Worm (Caenorhabditis elegans): Measurements from ENCODE around the gene Y39A1A.3.

Y39A1A.3 gene

ce11 chrIII:10632590-10633402 lies 36.5 kb upstream of the Y39A1A.3 start, which contains the start of gene Y39A1A.10 (continued):
- TF ChIP-seq snu-23 (GFP tag; optimal IDR thresholded peaks at IDR 0.05) (peak; percentile 24), C04F5.9 (tag; optimal IDR thresholded peaks at IDR 0.05) (no peak), unc-86 (tag; optimal IDR thresholded peaks at IDR 0.05) (no peak), nhr-84 (tag; optimal IDR thresholded peaks at IDR 0.05) (no peak), unc-130 (tag; optimal IDR thresholded peaks at IDR 0.05) (no peak), nhr-12 (tag; optimal IDR thresholded peaks at IDR 0.05) (no peak), lin-14 (GFP tag; optimal IDR thresholded peaks at IDR 0.05) (peak; percentile 72), pag-3 (tag; optimal IDR thresholded peaks at IDR 0.05; ENCODE audit: borderline replicate concordance, insufficient read depth) (no peak), fkh-10 (GFP tag; optimal IDR thresholded peaks at IDR 0.05) (no peak), tlp-1 (tag; optimal IDR thresholded peaks at IDR 0.05) (no peak), vab-15 (tag; optimal IDR thresholded peaks at IDR 0.05) (no peak), nhr-28 (tag; optimal IDR thresholded peaks at IDR 0.05) (no peak), irx-1 (tag; optimal IDR thresholded peaks at IDR 0.05) (no peak), ztf-4 (tag; optimal IDR thresholded peaks at IDR 0.05) (peak; percentile 24), ces-1 (GFP tag; optimal IDR thresholded peaks at IDR 0.05) (no peak), efl-3 (GFP tag; optimal IDR thresholded peaks at IDR 0.05) (no peak), nhr-20 (tag; optimal IDR thresholded peaks at IDR 0.05) (peak; percentile 9), dpl-1 (GFP tag; optimal IDR thresholded peaks at IDR 0.05) (no peak), elt-2 (tag; optimal IDR thresholded peaks at IDR 0.05) (no peak), hpl-2 (GFP tag; optimal IDR thresholded peaks at IDR 0.05) (no peak), hlh-4 (tag; optimal IDR thresholded peaks at IDR 0.05) (no peak), ztf-11 (tag; optimal IDR thresholded peaks at IDR 0.05) (no peak), egl-13 (tag; optimal IDR thresholded peaks at IDR 0.05) (no peak), lir-3 (tag; optimal IDR thresholded peaks at IDR 0.05; ENCODE audit: poor library complexity) (no peak), jun-1 (tag; optimal IDR thresholded peaks at IDR 0.05) (peak; percentile 26), isw-1 (GFP tag; IDR thresholded peaks at IDR 0.05) (no peak), ceh-8 (GFP tag; optimal IDR thresholded peaks at IDR 0.05) (peak; percentile 89), snpc-4 (tag; optimal IDR thresholded peaks at IDR 0.05) (no peak), zag-1 (tag; optimal IDR thresholded peaks at IDR 0.05) (no peak), mep-1 (tag; optimal IDR thresholded peaks at IDR 0.05) (no peak), lin-35 (GFP tag; optimal IDR thresholded peaks at IDR 0.05) (no peak), zip-4 (GFP tag; optimal IDR thresholded peaks at IDR 0.05) (no peak), ceh-82 (tag; optimal IDR thresholded peaks at IDR 0.05) (no peak), mef-2 (tag; optimal IDR thresholded peaks at IDR 0.05) (no peak), ceh-63 (GFP tag; optimal IDR thresholded peaks at IDR 0.05) (no peak)

- TF ChIP-seq ztf-11 (tag; optimal IDR thresholded peaks at IDR 0.05) (peak in 1 of 2 experiments; percentile 90), tlp-1 (tag; optimal IDR thresholded peaks at IDR 0.05) (no peak), mef-2 (tag; optimal IDR thresholded peaks at IDR 0.05) (no peak), tbx-2 (tag; optimal IDR thresholded peaks at IDR 0.05) (peak; percentile 66), unc-86 (tag; optimal IDR thresholded peaks at IDR 0.05) (peak; percentile 25)
Observed at ce11 chrIII:10631870-10632509, 35.7 kb upstream of the Y39A1A.3 start.

- TF ChIP-seq nhr-85 (tag) (peak; percentile 76), mep-1 (tag; optimal IDR thresholded peaks at IDR 0.05) (peak; percentile 11), ets-5 (GFP tag; IDR thresholded peaks at IDR 0.05) (no peak), unc-62 (GFP tag; optimal IDR thresholded peaks at IDR 0.05) (no peak), unc-130 (tag; optimal IDR thresholded peaks at IDR 0.05) (no peak), nhr-47 (tag; optimal IDR thresholded peaks at IDR 0.05) (peak; percentile 2)
Observed at ce11 chrIII:10629795-10630194, 33.5 kb upstream of the Y39A1A.3 start.

All from whole organism, L1 larva.